Worm (Caenorhabditis elegans) whole organism, mixed stage, embryonic: ENCODE results near the gene skr-17.

ENCODE experiments used
- M03D4.4 ChIP-seq: sonication (generic microtip); optimal IDR thresholded peaks from 2 replicates; lab custom pipeline; 2017; ENCODE audit warnings: mild to moderate bottlenecking, missing genetic modification characterization, missing compliant biosample characterization
- bed-3 ChIP-seq: fragments of 200-800 bp; sonication (Bioruptor generic); optimal IDR thresholded peaks from 3 replicates; lab custom pipeline; 2018; ENCODE audit warnings: mild to moderate bottlenecking, missing genetic modification characterization, moderate library complexity, missing compliant biosample characterization
- blmp-1 ChIP-seq: fragments of 150-350 bp; optimal IDR thresholded peaks from 2 replicates; lab custom pipeline; 2014; ENCODE audit warnings: missing biosample characterization, missing genetic modification characterization
- ceh-39 ChIP-seq: fragments of 150-350 bp; optimal IDR thresholded peaks from 2 replicates; lab custom pipeline; 2014; ENCODE audit warnings: missing biosample characterization, missing genetic modification characterization
- ceh-43 ChIP-seq: fragments of 200-800 bp; sonication (Bioruptor generic); optimal IDR thresholded peaks from 2 replicates; lab custom pipeline; 2018; ENCODE audit warnings: mild to moderate bottlenecking, missing genetic modification characterization, moderate library complexity, missing compliant biosample characterization
- ceh-83 ChIP-seq: fragments of 200-800 bp; sonication (Bioruptor generic); optimal IDR thresholded peaks from 2 replicates; lab custom pipeline; 2018; ENCODE audit warnings: mild to moderate bottlenecking, missing genetic modification characterization, missing compliant biosample characterization
- ces-1 ChIP-seq: fragments of 150-350 bp; optimal IDR thresholded peaks from 2 replicates; lab custom pipeline; 2014; ENCODE audit warnings: missing biosample characterization, missing genetic modification reagents, missing genetic modification characterization
- cnd-1 ChIP-seq: fragments of 200-800 bp; sonication (Bioruptor generic); optimal IDR thresholded peaks from 2 replicates; lab custom pipeline; 2018; ENCODE audit warnings: mild to moderate bottlenecking, missing genetic modification characterization, missing compliant biosample characterization
- elt-1 ChIP-seq: sonication (generic microtip); optimal IDR thresholded peaks from 2 replicates; lab custom pipeline; 2017; ENCODE audit warnings: missing genetic modification characterization, mild to moderate bottlenecking, missing compliant biosample characterization, antibody characterized with exemption, moderate library complexity, borderline replicate concordance; ENCODE audit not compliant: insufficient read depth
- elt-3 ChIP-seq: fragments of 150-350 bp; optimal IDR thresholded peaks from 2 replicates; lab custom pipeline; 2014; ENCODE audit warnings: missing biosample characterization, missing genetic modification characterization
- flh-1 ChIP-seq: fragments of 200-800 bp; sonication (Bioruptor generic); optimal IDR thresholded peaks from 2 replicates; lab custom pipeline; 2018; ENCODE audit warnings: mild to moderate bottlenecking, missing genetic modification characterization, moderate library complexity, missing compliant biosample characterization
- ham-2 ChIP-seq: fragments of 200-800 bp; sonication (Bioruptor generic); optimal IDR thresholded peaks from 2 replicates; lab custom pipeline; 2018; ENCODE audit warnings: mild to moderate bottlenecking, missing genetic modification characterization, missing compliant biosample characterization
- hlh-1 ChIP-seq: fragments of 150-350 bp; optimal IDR thresholded peaks from 2 replicates; lab custom pipeline; 2014; ENCODE audit warnings: missing biosample characterization, missing genetic modification reagents, missing genetic modification characterization
- lin-13 ChIP-seq: fragments of 150-350 bp; optimal IDR thresholded peaks from 2 replicates; lab custom pipeline; 2014; ENCODE audit warnings: missing biosample characterization, missing genetic modification characterization
- lin-32 ChIP-seq: fragments of 200-800 bp; sonication (Bioruptor generic); optimal IDR thresholded peaks from 2 replicates; lab custom pipeline; 2018; ENCODE audit warnings: mild to moderate bottlenecking, missing genetic modification characterization, missing compliant biosample characterization
- lsy-2 ChIP-seq: fragments of 150-350 bp; optimal IDR thresholded peaks from 2 replicates; lab custom pipeline; 2014; ENCODE audit warnings: missing biosample characterization, missing genetic modification characterization
- mab-5 ChIP-seq: fragments of 150-350 bp; optimal IDR thresholded peaks from 2 replicates; lab custom pipeline; 2014; ENCODE audit warnings: missing biosample characterization, missing genetic modification characterization
- mep-1 ChIP-seq: fragments of 150-350 bp; optimal IDR thresholded peaks from 2 replicates; lab custom pipeline; 2017; ENCODE audit warnings: missing biosample characterization, missing genetic modification reagents, missing genetic modification characterization, inconsistent platforms
- mls-2 ChIP-seq: sonication (generic microtip); optimal IDR thresholded peaks from 2 replicates; lab custom pipeline; 2016; ENCODE audit warnings: mild to moderate bottlenecking, missing genetic modification characterization, moderate library complexity, missing compliant biosample characterization
- nhr-2 ChIP-seq: fragments of 150-350 bp; optimal IDR thresholded peaks from 2 replicates; lab custom pipeline; 2014; ENCODE audit warnings: missing biosample characterization, missing genetic modification characterization
- nhr-237 ChIP-seq: fragments of 150-350 bp; optimal IDR thresholded peaks from 2 replicates; lab custom pipeline; 2014; ENCODE audit warnings: missing biosample characterization, missing genetic modification characterization
- nhr-28 ChIP-seq: fragments of 150-350 bp; optimal IDR thresholded peaks from 2 replicates; lab custom pipeline; 2014; ENCODE audit warnings: missing biosample characterization, missing genetic modification characterization
- nhr-76 ChIP-seq: sonication (generic microtip); optimal IDR thresholded peaks from 2 replicates; lab custom pipeline; 2017; ENCODE audit warnings: missing biosample characterization, missing genetic modification characterization
- pha-4 ChIP-seq: fragments of 150-350 bp; optimal IDR thresholded peaks from 2 replicates; lab custom pipeline; 2018; ENCODE audit warnings: missing biosample characterization, missing genetic modification reagents, missing genetic modification characterization
- sem-2 ChIP-seq: fragments of 200-800 bp; sonication (Bioruptor generic); optimal IDR thresholded peaks from 2 replicates; lab custom pipeline; 2018; ENCODE audit warnings: mild to moderate bottlenecking, missing genetic modification characterization, missing compliant biosample characterization
- snpc-4 ChIP-seq: fragments of 150-350 bp; optimal IDR thresholded peaks from 2 replicates; lab custom pipeline; 2014; ENCODE audit warnings: missing biosample characterization, missing genetic modification characterization
- sptf-1 ChIP-seq: sonication (generic microtip); optimal IDR thresholded peaks from 2 replicates; lab custom pipeline; 2017; ENCODE audit warnings: mild to moderate bottlenecking, missing genetic modification characterization, moderate library complexity, missing compliant biosample characterization
- tbx-8 ChIP-seq: fragments of 200-800 bp; sonication (Bioruptor generic); optimal IDR thresholded peaks from 2 replicates; lab custom pipeline; 2018; ENCODE audit warnings: mild to moderate bottlenecking, missing genetic modification characterization, moderate library complexity, missing compliant biosample characterization
- unc-120 ChIP-seq: sonication (generic microtip); optimal IDR thresholded peaks from 2 replicates; lab custom pipeline; 2017; ENCODE audit warnings: missing genetic modification characterization, missing compliant biosample characterization; ENCODE audit not compliant: poor library complexity, severe bottlenecking
- unc-62 ChIP-seq: fragments of 150-350 bp; optimal IDR thresholded peaks from 2 replicates; lab custom pipeline; 2014; ENCODE audit warnings: missing biosample characterization, missing genetic modification reagents, missing genetic modification characterization
- zip-8 ChIP-seq: fragments of 150-350 bp; optimal IDR thresholded peaks from 2 replicates; lab custom pipeline; 2014; ENCODE audit warnings: missing biosample characterization, missing genetic modification characterization
- ztf-11 ChIP-seq: fragments of 150-350 bp; optimal IDR thresholded peaks from 2 replicates; lab custom pipeline; 2014; ENCODE audit warnings: missing biosample characterization, missing genetic modification characterization

The skr-17 gene

ce11 chrII:7816163-7816776 lies 33.0 kb downstream of the skr-17 start, which contains the start of gene cki-2:
Gene cki-2, plus strand, starts transcription at chrII:7816499.
- TF ChIP-seq ceh-43 (GFP tag; lab: Kevin White, UChicago): no peak
- no peak for TF ChIP-seq unc-62 (GFP tag; lab: Kevin White, UChicago)
- TF ChIP-seq ztf-11 (tag; lab: Kevin White, UChicago): no peak
- no peak for TF ChIP-seq tbx-8 (GFP tag; lab: Kevin White, UChicago)
- peak; percentile 71 for TF ChIP-seq ces-1 (GFP tag; lab: Kevin White, UChicago)
- TF ChIP-seq ceh-39: no peak
- peak; percentile 22 for TF ChIP-seq mep-1 (tag; lab: Kevin White, UChicago)
- TF ChIP-seq lin-13: no peak

DNA sequence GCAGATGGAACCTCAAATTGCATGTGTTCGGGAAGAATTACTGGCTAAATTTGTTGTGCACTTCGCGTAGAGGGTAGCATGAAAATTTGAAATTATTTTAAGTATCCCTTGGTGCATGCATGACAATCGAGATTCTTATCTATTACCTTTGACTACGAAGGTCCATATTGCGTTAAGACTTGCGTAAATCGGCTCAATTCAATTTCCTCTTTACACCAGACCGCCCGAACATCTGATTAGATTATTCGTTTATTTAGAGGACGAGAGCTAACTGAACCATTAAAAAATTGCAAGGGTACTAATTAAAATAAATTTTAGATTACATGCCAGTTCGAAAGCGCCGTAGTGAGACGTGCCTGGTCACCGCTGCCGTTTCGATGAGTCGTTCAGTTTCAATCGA lies 34.3 kb downstream of the skr-17 start:
- TF ChIP-seq nhr-2 (tag; lab: Kevin White, UChicago): peak; percentile 36
- TF ChIP-seq ces-1 (GFP tag; lab: Kevin White, UChicago): peak; percentile 87
- TF ChIP-seq cnd-1 (tag; lab: Kevin White, UChicago): peak; percentile 9
- TF ChIP-seq elt-3 (tag; lab: Kevin White, UChicago): no peak

ce11 chrII:7819359-7819758 lies 36.0 kb downstream of the skr-17 start:
- TF ChIP-seq snpc-4 (tag; lab: Kevin White, UChicago) (no peak), mls-2 (tag; lab: Kevin White, UChicago) (no peak), cnd-1 (tag; lab: Kevin White, UChicago) (no peak), lin-13 (no peak), sptf-1 (tag; lab: Kevin White, UChicago) (no peak), nhr-2 (tag; lab: Kevin White, UChicago) (peak; percentile 39), pha-4 (tag; lab: Kevin White, UChicago) (no peak), bed-3 (GFP tag; lab: Kevin White, UChicago) (no peak), nhr-237 (tag; lab: Kevin White, UChicago) (no peak), nhr-28 (no peak), elt-3 (tag; lab: Kevin White, UChicago) (no peak), ceh-39 (no peak), ceh-43 (GFP tag; lab: Kevin White, UChicago) (no peak), hlh-1 (tag; lab: Kevin White, UChicago) (no peak), flh-1 (GFP tag; lab: Kevin White, UChicago) (no peak), unc-120 (tag; lab: Kevin White, UChicago) (no peak), elt-1 (peak; percentile 79), zip-8 (tag; lab: Kevin White, UChicago) (peak; percentile 82), lin-32 (GFP tag; lab: Kevin White, UChicago) (no peak), mab-5 (tag; lab: Kevin White, UChicago) (no peak), nhr-76 (tag; lab: Kevin White, UChicago) (no peak), ztf-11 (tag; lab: Kevin White, UChicago) (no peak), unc-62 (GFP tag; lab: Kevin White, UChicago) (peak; percentile 40), ceh-83 (GFP tag; lab: Kevin White, UChicago) (no peak), blmp-1 (no peak)

ce11 chrII:7822454-7822853 lies 39.1 kb downstream of the skr-17 start, which contains the start of gene irld-47:
Gene irld-47, minus strand, starts transcription at chrII:7822554.
- TF ChIP-seq M03D4.4 (tag; lab: Kevin White, UChicago) (no peak), mab-5 (tag; lab: Kevin White, UChicago) (no peak)

DNA sequence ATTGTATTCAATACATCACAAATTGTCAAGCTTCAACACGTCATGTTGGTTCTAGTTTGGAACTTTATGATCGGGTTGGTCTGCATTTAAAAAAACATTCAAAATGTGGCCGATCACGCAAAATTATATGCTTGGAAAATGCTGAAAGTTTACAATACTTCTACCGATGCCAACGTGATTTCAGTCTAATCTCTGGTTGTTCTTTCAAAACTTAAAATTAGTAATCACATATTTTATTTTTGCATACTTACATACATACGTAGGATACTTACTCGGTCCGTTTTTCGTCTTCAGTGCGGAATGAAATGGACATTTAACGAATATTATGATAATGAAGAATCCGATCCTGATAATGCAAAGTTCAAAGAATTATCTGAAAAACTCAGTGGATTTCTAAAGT lies 41.8 kb downstream of the skr-17 start, which contains the start of gene srw-62:
Gene srw-62, plus strand, starts transcription at position 301 of the 400 bp plus-strand sequence.
- no peak for TF ChIP-seq unc-120 (tag; lab: Kevin White, UChicago)
- TF ChIP-seq lin-32 (GFP tag; lab: Kevin White, UChicago): no peak
- TF ChIP-seq unc-62 (GFP tag; lab: Kevin White, UChicago): no peak
- no peak for TF ChIP-seq zip-8 (tag; lab: Kevin White, UChicago)
- no peak for TF ChIP-seq sem-2 (GFP tag; lab: Kevin White, UChicago)
- no peak for TF ChIP-seq ham-2
- no peak for TF ChIP-seq ces-1 (GFP tag; lab: Kevin White, UChicago)
- no peak for TF ChIP-seq elt-1
- TF ChIP-seq nhr-76 (tag; lab: Kevin White, UChicago): no peak
- TF ChIP-seq lsy-2 (tag; lab: Kevin White, UChicago): no peak
